Fruit fly (Drosophila melanogaster): ENCODE measurements around the gene CG14671.
A peak's percentile ranks its signal among the peaks of the same experiment; 100 is the strongest.

CG14671 gene

dm6 chr3R:5601044-5601523 is 36.5 kb upstream of the CG14671 start, which contains the start of the genes kra and SecS:
TSS of gene kra (minus strand) at chr3R:5601136.
TSS of gene SecS (plus strand) at chr3R:5601433.
- TF ChIP-seq Ets98B (GFP tag; IDR thresholded peaks at IDR 0.05) (no peak), gl (tag; optimal IDR thresholded peaks at IDR 0.05) (no peak), fd96Ca (GFP tag; IDR thresholded peaks at IDR 0.05) (no peak), CG34367 (tag; optimal IDR thresholded peaks at IDR 0.05) (peak; percentile 11), CG8301 (tag; optimal IDR thresholded peaks at IDR 0.05) (peak; percentile 11), CG15710 (tag; optimal IDR thresholded peaks at IDR 0.05) (peak; percentile 38), Pif1B (GFP tag; optimal IDR thresholded peaks at IDR 0.05) (no peak), CG17806 (tag; optimal IDR thresholded peaks at IDR 0.05) (peak; percentile 29), CG8159 (tag; optimal IDR thresholded peaks at IDR 0.05) (peak; percentile 32), Snoo (tag; optimal IDR thresholded peaks at IDR 0.05) (peak; percentile 35), CG9948 (tag; optimal IDR thresholded peaks at IDR 0.05) (peak; percentile 40), Pif1A (GFP tag; optimal IDR thresholded peaks at IDR 0.05) (no peak), EcR (GFP tag; optimal IDR thresholded peaks at IDR 0.05) (no peak)

- TF ChIP-seq CG34367 (tag; optimal IDR thresholded peaks at IDR 0.05) (peak; percentile 9), EcR (GFP tag; optimal IDR thresholded peaks at IDR 0.05) (peak; percentile 54), CG15710 (tag; optimal IDR thresholded peaks at IDR 0.05) (no peak), CG17806 (tag; optimal IDR thresholded peaks at IDR 0.05) (no peak), CG14655 (GFP tag; optimal IDR thresholded peaks at IDR 0.05) (no peak)
Measured at dm6 chr3R:5600361-5601043, 35.9 kb upstream of the CG14671 start.

- TF ChIP-seq CG32121 (GFP tag; IDR thresholded peaks at IDR 0.05): no peak
- TF ChIP-seq CG15710 (tag; optimal IDR thresholded peaks at IDR 0.05): no peak
- no peak for TF ChIP-seq Ets98B (GFP tag; IDR thresholded peaks at IDR 0.05)
- no peak for TF ChIP-seq EcR (GFP tag; optimal IDR thresholded peaks at IDR 0.05)
- TF ChIP-seq CG14655 (GFP tag; optimal IDR thresholded peaks at IDR 0.05): no peak
- TF ChIP-seq rn (GFP tag; IDR thresholded peaks at IDR 0.05): no peak
- TF ChIP-seq Pif1A (GFP tag; optimal IDR thresholded peaks at IDR 0.05): no peak
- no peak for TF ChIP-seq CG10348 (GFP tag; IDR thresholded peaks at IDR 0.05)
- no peak for TF ChIP-seq CG8301 (tag; optimal IDR thresholded peaks at IDR 0.05)
- TF ChIP-seq CG4496 (GFP tag; IDR thresholded peaks at IDR 0.05): no peak
- TF ChIP-seq D1 (tag; optimal IDR thresholded peaks at IDR 0.05): no peak
- no peak for TF ChIP-seq CG8159 (tag; optimal IDR thresholded peaks at IDR 0.05)
- no peak for TF ChIP-seq CG9948 (tag; optimal IDR thresholded peaks at IDR 0.05)
- TF ChIP-seq Snoo (tag; optimal IDR thresholded peaks at IDR 0.05): no peak
Measured at dm6 chr3R:5599521-5600360, 35.1 kb upstream of the CG14671 start.

- no peak for TF ChIP-seq Snoo (tag; optimal IDR thresholded peaks at IDR 0.05)
- 0 out of 2 replicates have a peak, but pooled peaks have one; percentile 20 for TF ChIP-seq CG12605 (GFP tag; IDR thresholded peaks at IDR 0.05)
Measured at dm6 chr3R:5594878-5595277, 30.3 kb upstream of the CG14671 start.

- TF ChIP-seq CG4496 (GFP tag; IDR thresholded peaks at IDR 0.05): 0 out of 3 replicates have a peak, but pooled peaks have one; percentile 34
- no peak for TF ChIP-seq Snoo (tag; optimal IDR thresholded peaks at IDR 0.05)
- TF ChIP-seq rn (GFP tag; IDR thresholded peaks at IDR 0.05): no peak
- TF ChIP-seq EcR (GFP tag; optimal IDR thresholded peaks at IDR 0.05): peak; percentile 30
Measured at dm6 chr3R:5592009-5592572, 27.5 kb upstream of the CG14671 start.

dm6 chr3R:5591398-5591853 is 26.8 kb upstream of the CG14671 start, which contains the start of the genes noi and Vha26:
TSS of gene noi (minus strand) at chr3R:5591459.
TSS of gene Vha26 (plus strand) at chr3R:5591763.
- TF ChIP-seq CG15710 (tag; optimal IDR thresholded peaks at IDR 0.05): peak; percentile 15
- no peak for TF ChIP-seq CG34367 (tag; optimal IDR thresholded peaks at IDR 0.05)

dm6 chr3R:5588573-5588972 is 24.0 kb upstream of the CG14671 start, which contains the start of gene PolZ2:
TSS of gene PolZ2 (plus strand) at chr3R:5588873.
- TF ChIP-seq CG14655 (GFP tag; optimal IDR thresholded peaks at IDR 0.05) (no peak), rn (GFP tag; IDR thresholded peaks at IDR 0.05) (no peak), CG8159 (tag; optimal IDR thresholded peaks at IDR 0.05) (no peak), CG12605 (GFP tag; IDR thresholded peaks at IDR 0.05) (no peak), CG13204 (GFP tag; optimal IDR thresholded peaks at IDR 0.05) (no peak), CG34367 (tag; optimal IDR thresholded peaks at IDR 0.05) (no peak), Pif1B (GFP tag; optimal IDR thresholded peaks at IDR 0.05) (no peak), D1 (tag; optimal IDR thresholded peaks at IDR 0.05) (no peak), CG32121 (GFP tag; IDR thresholded peaks at IDR 0.05) (no peak), gl (tag; optimal IDR thresholded peaks at IDR 0.05) (no peak), CG8301 (tag; optimal IDR thresholded peaks at IDR 0.05) (no peak), CG15710 (tag; optimal IDR thresholded peaks at IDR 0.05) (no peak), CG9948 (tag; optimal IDR thresholded peaks at IDR 0.05) (no peak), CG4496 (GFP tag; IDR thresholded peaks at IDR 0.05) (no peak), Pif1A (GFP tag; optimal IDR thresholded peaks at IDR 0.05) (no peak), EcR (GFP tag; optimal IDR thresholded peaks at IDR 0.05) (no peak), Ets98B (GFP tag; IDR thresholded peaks at IDR 0.05) (no peak)

Data from whole organism, pupa.